Fruit fly (Drosophila melanogaster) whole organism, wandering third instar larva: Measurements from ENCODE around the gene CG46399.
A peak's percentile ranks its signal among the peaks of the same experiment; 100 is the strongest.

Experiments used
- Abd-B ChIP-seq: fragments of >200 bp; optimal IDR thresholded peaks from 2 replicates; lab custom pipeline; 2017; ENCODE audit warnings: missing biosample characterization, missing genetic modification characterization
- CG9705 ChIP-seq: fragments of 200-800 bp; sonication (Bioruptor generic); optimal IDR thresholded peaks from 2 replicates; lab custom pipeline; 2018; ENCODE audit warnings: missing biosample characterization, mild to moderate bottlenecking, missing genetic modification characterization
- CrebA ChIP-seq: fragments of 200-800 bp; sonication (Bioruptor generic); optimal IDR thresholded peaks from 2 replicates; lab custom pipeline; 2016; ENCODE audit warnings: missing biosample characterization, mild to moderate bottlenecking, missing genetic modification characterization, borderline replicate concordance
- Dfd ChIP-seq: fragments of >200 bp; optimal IDR thresholded peaks from 2 replicates; lab custom pipeline; 2017; ENCODE audit warnings: missing biosample characterization, missing genetic modification characterization
- Dif ChIP-seq: fragments of 200-275, 200-300 bp; sonication (Bioruptor generic); optimal IDR thresholded peaks from 2 replicates; lab custom pipeline; 2018; ENCODE audit warnings: missing biosample characterization, missing genetic modification characterization; ENCODE audit not compliant: partially characterized antibody
- GATAd ChIP-seq: sonication (Bioruptor generic); optimal IDR thresholded peaks from 2 replicates; lab custom pipeline; 2016; ENCODE audit warnings: missing biosample characterization, missing genetic modification characterization
- HLH106 ChIP-seq: fragments of 200-800 bp; optimal IDR thresholded peaks from 3 replicates; lab custom pipeline; 2019; ENCODE audit warnings: missing biosample characterization, mild to moderate bottlenecking, missing genetic modification characterization, moderate library complexity
- Hnf4 ChIP-seq: fragments of 200-800 bp; sonication (Bioruptor generic); optimal IDR thresholded peaks from 2 replicates; lab custom pipeline; 2016; ENCODE audit warnings: missing biosample characterization, mild to moderate bottlenecking, missing genetic modification characterization
- Hr78 ChIP-seq: fragments of >200 bp; optimal IDR thresholded peaks from 2 replicates; lab custom pipeline; 2017; ENCODE audit warnings: missing biosample characterization, missing genetic modification characterization
- Hr83 ChIP-seq: fragments of 200-300 bp; sonication (Bioruptor generic); optimal IDR thresholded peaks from 2 replicates; lab custom pipeline; 2016; ENCODE audit warnings: missing biosample characterization, mild to moderate bottlenecking, missing genetic modification characterization, moderate library complexity; ENCODE audit not compliant: poor library complexity, severe bottlenecking
- Jra ChIP-seq: sonication (Bioruptor generic); optimal IDR thresholded peaks from 2 replicates; lab custom pipeline; 2016; ENCODE audit warnings: missing biosample characterization, missing genetic modification characterization
- Myc ChIP-seq: fragments of >200 bp; optimal IDR thresholded peaks from 2 replicates; lab custom pipeline; 2017
- OdsH ChIP-seq: fragments of 200-800 bp; sonication (Bioruptor generic); optimal IDR thresholded peaks from 2 replicates; lab custom pipeline; 2016; ENCODE audit warnings: missing biosample characterization, mild to moderate bottlenecking, missing genetic modification characterization
- Rel ChIP-seq, 2 experiments: fragments of 200-800 bp; sonication (Bioruptor generic) in 1 of 2; optimal IDR thresholded peaks; 2 replicates in 1 of 2; 3 replicates in 1 of 2; lab custom pipeline; 2016 to 2019; ENCODE audit warnings: mild to moderate bottlenecking in 2 of 2, missing biosample characterization in 2 of 2, missing genetic modification characterization in 2 of 2, moderate library complexity in 1 of 2
- Sp1 ChIP-seq: fragments of 200-800 bp; sonication (Bioruptor generic); optimal IDR thresholded peaks from 3 replicates; lab custom pipeline; 2019; ENCODE audit warnings: missing biosample characterization, mild to moderate bottlenecking, missing genetic modification characterization, moderate library complexity
- Vsx2 ChIP-seq: fragments of 200-300, 225-300 bp; sonication (Bioruptor generic); optimal IDR thresholded peaks from 2 replicates; lab custom pipeline; 2018; ENCODE audit warnings: missing biosample characterization, missing genetic modification characterization; ENCODE audit not compliant: partially characterized antibody
- brk ChIP-seq: fragments of 200-800 bp; sonication (Bioruptor generic); optimal IDR thresholded peaks from 2 replicates; lab custom pipeline; 2016; ENCODE audit warnings: missing biosample characterization, mild to moderate bottlenecking, missing genetic modification characterization
- dl ChIP-seq, 2 experiments: fragments of 175-275, 200-275 bp in 1 of 2; fragments of 200-275 bp in 1 of 2; sonication (Bioruptor generic); optimal IDR thresholded peaks; lab custom pipeline; 2018; ENCODE audit warnings: mild to moderate bottlenecking in 2 of 2, missing biosample characterization in 2 of 2, missing genetic modification characterization in 2 of 2, moderate library complexity in 2 of 2; ENCODE audit not compliant: partially characterized antibody in 2 of 2, insufficient read depth in 1 of 2
- dmrt93B ChIP-seq: fragments of 200-800 bp; sonication (Bioruptor generic); optimal IDR thresholded peaks from 2 replicates; lab custom pipeline; 2018; ENCODE audit warnings: missing biosample characterization, mild to moderate bottlenecking, missing genetic modification characterization
- dsf ChIP-seq: sonication (Bioruptor generic); optimal IDR thresholded peaks from 2 replicates; lab custom pipeline; 2016; ENCODE audit warnings: missing biosample characterization, missing genetic modification characterization, borderline replicate concordance
- ey ChIP-seq: fragments of 200-800 bp; sonication (Bioruptor generic); optimal IDR thresholded peaks from 2 replicates; lab custom pipeline; 2016; ENCODE audit warnings: missing biosample characterization, missing genetic modification characterization
- foxo ChIP-seq, 2 experiments: fragments of 200-800 bp; sonication (Bioruptor generic); optimal IDR thresholded peaks; 2 replicates in 1 of 2; 3 replicates in 1 of 2; lab custom pipeline; 2016 to 2017; ENCODE audit warnings: missing biosample characterization in 2 of 2, missing genetic modification characterization in 2 of 2
- fru ChIP-seq: fragments of 200-800 bp; sonication (Bioruptor generic); optimal IDR thresholded peaks from 3 replicates; lab custom pipeline; 2016; ENCODE audit warnings: missing biosample characterization, mild to moderate bottlenecking, missing genetic modification characterization
- h ChIP-seq: fragments of 200-800 bp; sonication (Bioruptor generic); optimal IDR thresholded peaks from 3 replicates; lab custom pipeline; 2016; ENCODE audit warnings: missing biosample characterization, mild to moderate bottlenecking, missing genetic modification characterization
- jim ChIP-seq: fragments of 175-275, 200-325 bp; sonication (Bioruptor generic); optimal IDR thresholded peaks from 2 replicates; lab custom pipeline; 2016; ENCODE audit warnings: missing biosample characterization, mild to moderate bottlenecking, missing genetic modification characterization
- lola ChIP-seq: fragments of >200 bp; optimal IDR thresholded peaks from 2 replicates; lab custom pipeline; 2017; ENCODE audit warnings: missing biosample characterization, missing genetic modification characterization
- pan ChIP-seq: fragments of >200 bp; optimal IDR thresholded peaks from 2 replicates; lab custom pipeline; 2017
- psq ChIP-seq: fragments of 200-800 bp; sonication (Bioruptor generic); optimal IDR thresholded peaks from 3 replicates; lab custom pipeline; 2017; ENCODE audit warnings: missing biosample characterization, mild to moderate bottlenecking, missing genetic modification characterization, moderate library complexity
- rgr ChIP-seq: fragments of 200-800 bp; sonication (Bioruptor generic); optimal IDR thresholded peaks from 3 replicates; lab custom pipeline; 2016; ENCODE audit warnings: missing biosample characterization, mild to moderate bottlenecking, missing genetic modification characterization
- sv ChIP-seq: fragments of 200-800 bp; sonication (Bioruptor generic); optimal IDR thresholded peaks from 3 replicates; lab custom pipeline; 2016; ENCODE audit warnings: missing biosample characterization, missing genetic modification characterization
- tai ChIP-seq: sonication (Bioruptor generic); optimal IDR thresholded peaks from 2 replicates; lab custom pipeline; 2016; ENCODE audit warnings: missing biosample characterization, missing genetic modification characterization
- usp ChIP-seq: fragments of >200 bp; optimal IDR thresholded peaks from 2 replicates; lab custom pipeline; 2017; ENCODE audit warnings: missing biosample characterization, missing genetic modification characterization
- woc ChIP-seq: sonication (Bioruptor generic); optimal IDR thresholded peaks from 2 replicates; lab custom pipeline; 2016; ENCODE audit warnings: missing biosample characterization, mild to moderate bottlenecking, missing genetic modification characterization

CG46399 gene

dm6 chrX:14858951-14859350, at the start of gene CG46399:
Gene CG46399, plus strand, starts transcription at chrX:14859251.
- TF ChIP-seq OdsH (GFP tag; lab: Kevin White, UChicago) (no peak), Myc (lab: Kevin White, UChicago) (no peak), Dfd (no peak), woc (GFP tag; lab: Kevin White, UChicago) (no peak), Vsx2 (no peak), dmrt93B (GFP tag; lab: Kevin White, UChicago) (no peak), pan (lab: Kevin White, UChicago) (no peak), jim (GFP tag; lab: Kevin White, UChicago) (no peak), HLH106 (tag; lab: Kevin White, UChicago) (no peak), tai (no peak), psq (GFP tag; lab: Kevin White, UChicago) (no peak), h (GFP tag; lab: Kevin White, UChicago) (no peak), fru (GFP tag; lab: Kevin White, UChicago) (no peak), Dif (GFP tag; lab: Kevin White, UChicago) (no peak), sv (GFP tag; lab: Kevin White, UChicago) (no peak), usp (GFP tag; lab: Kevin White, UChicago) (no peak)

dm6 chrX:14810433-14810832, 48.6 kb upstream of the CG46399 start:
- TF ChIP-seq OdsH (GFP tag; lab: Kevin White, UChicago) (peak; percentile 47), dl (GFP tag; optimal IDR thresholded peaks at IDR 0.05; lab: Kevin White, UChicago; ENCODE audit: insufficient read depth in 1 of 2, partially characterized antibody in 2 of 2) (no peak), dsf (GFP tag; lab: Kevin White, UChicago) (no peak), fru (GFP tag; lab: Kevin White, UChicago) (peak; percentile 33), pan (lab: Kevin White, UChicago) (no peak), foxo (GFP tag; optimal IDR thresholded peaks at IDR 0.05; lab: Kevin White, UChicago) (peak in 1 of 2 experiments; percentile 67), woc (GFP tag; lab: Kevin White, UChicago) (no peak), rgr (peak; percentile 68), Abd-B (GFP tag; lab: Kevin White, UChicago) (no peak), HLH106 (tag; lab: Kevin White, UChicago) (peak; percentile 47), tai (no peak), Rel (GFP tag; optimal IDR thresholded peaks at IDR 0.05; lab: Kevin White, UChicago) (no peak), Rel (tag; optimal IDR thresholded peaks at IDR 0.05; lab: Kevin White, UChicago) (no peak), h (GFP tag; lab: Kevin White, UChicago) (peak; percentile 56), brk (peak; percentile 33), Hr83 (GFP tag; lab: Kevin White, UChicago) (no peak), CrebA (GFP tag; lab: Kevin White, UChicago) (no peak), Hnf4 (GFP tag; lab: Kevin White, UChicago) (peak; percentile 5), CG9705 (GFP tag; lab: Kevin White, UChicago) (no peak), psq (GFP tag; lab: Kevin White, UChicago) (peak; percentile 51), Hr78 (no peak), dmrt93B (GFP tag; lab: Kevin White, UChicago) (no peak), Sp1 (GFP tag; lab: Kevin White, UChicago) (no peak), Jra (no peak), Vsx2 (no peak), GATAd (no peak)

dm6 chrX:14812239-14812638, 46.8 kb upstream of the CG46399 start:
- TF ChIP-seq lola (GFP tag; lab: Kevin White, UChicago), result no peak
- TF ChIP-seq Hnf4 (GFP tag; lab: Kevin White, UChicago), result no peak
- TF ChIP-seq woc (GFP tag; lab: Kevin White, UChicago), result no peak
- TF ChIP-seq sv (GFP tag; lab: Kevin White, UChicago), result no peak
- no peak for TF ChIP-seq Sp1 (GFP tag; lab: Kevin White, UChicago)
- no peak for TF ChIP-seq rgr
- no peak for TF ChIP-seq dmrt93B (GFP tag; lab: Kevin White, UChicago)
- TF ChIP-seq tai, result no peak
- TF ChIP-seq psq (GFP tag; lab: Kevin White, UChicago), result no peak
- no peak for TF ChIP-seq ey (GFP tag; lab: Kevin White, UChicago)
